Fruit fly (Drosophila melanogaster) whole organism, adult: ENCODE results near the gene dimm.
A peak's percentile ranks its signal among the peaks of the same experiment; 100 is the strongest.

Experiments used
- CG11617 ChIP-seq: fragments of 200-800 bp; sonication (Bioruptor generic); optimal IDR thresholded peaks from 2 replicates; lab custom pipeline; 2017; ENCODE audit warnings: mild to moderate bottlenecking, missing biosample characterization, missing genetic modification reagents, missing genetic modification characterization
- CG12768 ChIP-seq: fragments of 200-800 bp; sonication (Bioruptor generic); optimal IDR thresholded peaks from 2 replicates; lab custom pipeline; 2017; ENCODE audit warnings: missing biosample characterization, missing genetic modification characterization, mild to moderate bottlenecking, moderate library complexity, missing genetic modification reagents
- CG14711 ChIP-seq: fragments of 200-800 bp; sonication (Bioruptor generic); optimal IDR thresholded peaks from 2 replicates; lab custom pipeline; 2018; ENCODE audit warnings: missing biosample characterization, mild to moderate bottlenecking, missing genetic modification characterization, moderate library complexity
- CG1620 ChIP-seq: fragments of 200-800 bp; sonication (Bioruptor generic); optimal IDR thresholded peaks from 2 replicates; lab custom pipeline; 2016; ENCODE audit warnings: missing biosample characterization, missing genetic modification characterization
- CG33017 ChIP-seq: fragments of 200-800 bp; sonication (Bioruptor generic); optimal IDR thresholded peaks from 2 replicates; lab custom pipeline; 2018; ENCODE audit warnings: missing biosample characterization, mild to moderate bottlenecking, missing genetic modification characterization, moderate library complexity
- CG5204 ChIP-seq: fragments of 200-800 bp; sonication (Bioruptor generic); optimal IDR thresholded peaks from 2 replicates; lab custom pipeline; 2016; ENCODE audit warnings: missing biosample characterization, missing genetic modification characterization
- CG7045 ChIP-seq: fragments of 200-800 bp; sonication (Bioruptor generic); optimal IDR thresholded peaks from 2 replicates; lab custom pipeline; 2017; ENCODE audit warnings: missing biosample characterization, mild to moderate bottlenecking, missing genetic modification characterization
- CG7101 ChIP-seq: fragments of 200-800 bp; sonication (Bioruptor generic); optimal IDR thresholded peaks from 2 replicates; lab custom pipeline; 2018; ENCODE audit warnings: missing biosample characterization, mild to moderate bottlenecking, missing genetic modification characterization, moderate library complexity
- Clk ChIP-seq: fragments of 200-800 bp; sonication (Bioruptor generic); optimal IDR thresholded peaks from 2 replicates; lab custom pipeline; 2017; ENCODE audit warnings: missing biosample characterization, missing genetic modification characterization
- Crg-1 ChIP-seq: fragments of 200-800 bp; sonication (Bioruptor generic); optimal IDR thresholded peaks from 2 replicates; lab custom pipeline; 2016; ENCODE audit warnings: missing biosample characterization, missing genetic modification characterization
- Hr96 ChIP-seq: fragments of 200-800 bp; sonication (Bioruptor generic); optimal IDR thresholded peaks from 2 replicates; lab custom pipeline; 2016; ENCODE audit warnings: missing biosample characterization, missing genetic modification characterization
- Mnt ChIP-seq: fragments of 200-800 bp; sonication (Bioruptor generic); optimal IDR thresholded peaks from 2 replicates; lab custom pipeline; 2016; ENCODE audit warnings: missing biosample characterization, mild to moderate bottlenecking, missing genetic modification characterization
- cic ChIP-seq: fragments of 200-800 bp; sonication (Bioruptor generic); optimal IDR thresholded peaks from 2 replicates; lab custom pipeline; 2017; ENCODE audit warnings: missing biosample characterization, mild to moderate bottlenecking, missing genetic modification characterization, moderate library complexity
- cnc ChIP-seq, 2 experiments: fragments of >200 bp; optimal IDR thresholded peaks; 2 replicates each; lab custom pipeline; 2017
- kay ChIP-seq: fragments of 200-800 bp; sonication (Bioruptor generic); peaks from one replicate; lab custom pipeline; 2016; ENCODE audit warnings: missing biosample characterization, missing genetic modification characterization, borderline replicate concordance
- ovo ChIP-seq: fragments of 200-800 bp; sonication (Bioruptor generic); optimal IDR thresholded peaks from 2 replicates; lab custom pipeline; 2016; ENCODE audit warnings: missing biosample characterization, missing genetic modification characterization
- pad ChIP-seq: fragments of 200-800 bp; sonication (Bioruptor generic); optimal IDR thresholded peaks from 3 replicates; lab custom pipeline; 2017; ENCODE audit warnings: missing biosample characterization, missing genetic modification characterization, mild to moderate bottlenecking, moderate library complexity, missing genetic modification reagents
- tj ChIP-seq: fragments of 200-800 bp; sonication (Bioruptor generic); optimal IDR thresholded peaks from 3 replicates; lab custom pipeline; 2017; ENCODE audit warnings: missing biosample characterization, mild to moderate bottlenecking, missing genetic modification characterization, moderate library complexity
- toe ChIP-seq: fragments of 200-800 bp; sonication (Bioruptor generic); optimal IDR thresholded peaks from 2 replicates; lab custom pipeline; 2016; ENCODE audit warnings: missing biosample characterization, missing genetic modification characterization

dimm gene

DNA sequence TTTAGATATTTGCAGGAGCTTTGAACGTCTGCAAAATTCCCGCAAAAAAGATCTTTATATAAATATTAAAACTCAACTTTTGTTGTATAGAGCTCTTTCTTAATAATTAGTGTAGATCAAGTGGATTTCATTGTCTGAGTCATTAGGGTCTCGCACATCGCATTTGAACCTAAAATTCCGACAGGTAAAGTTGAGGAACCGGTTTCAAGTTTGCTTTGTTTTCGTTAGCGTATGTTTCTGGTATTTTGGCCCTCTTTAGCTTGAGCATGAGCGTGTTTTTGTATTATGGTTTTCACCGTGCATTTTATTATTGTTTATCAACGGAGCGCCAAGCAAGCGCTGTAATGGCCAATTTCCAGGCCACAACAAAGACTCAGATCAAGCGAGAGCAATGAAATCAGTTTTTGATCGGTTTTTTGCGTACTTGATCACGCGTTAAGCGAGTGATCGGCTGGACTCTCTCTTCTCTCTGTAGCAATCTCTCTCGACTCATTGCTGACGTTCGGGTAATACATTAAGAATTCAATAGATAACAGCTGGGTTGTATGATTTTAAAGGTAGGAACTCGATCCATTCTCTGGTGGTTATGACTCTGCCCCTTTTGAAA is 18.6 kb upstream of the dimm start:
- TF ChIP-seq Clk (GFP tag; lab: Kevin White, UChicago) (no peak), cic (GFP tag; lab: Kevin White, UChicago) (peak; percentile 49), CG12768 (GFP tag; lab: Kevin White, UChicago) (peak; percentile 27), tj (GFP tag; lab: Kevin White, UChicago) (peak; percentile 12)

DNA sequence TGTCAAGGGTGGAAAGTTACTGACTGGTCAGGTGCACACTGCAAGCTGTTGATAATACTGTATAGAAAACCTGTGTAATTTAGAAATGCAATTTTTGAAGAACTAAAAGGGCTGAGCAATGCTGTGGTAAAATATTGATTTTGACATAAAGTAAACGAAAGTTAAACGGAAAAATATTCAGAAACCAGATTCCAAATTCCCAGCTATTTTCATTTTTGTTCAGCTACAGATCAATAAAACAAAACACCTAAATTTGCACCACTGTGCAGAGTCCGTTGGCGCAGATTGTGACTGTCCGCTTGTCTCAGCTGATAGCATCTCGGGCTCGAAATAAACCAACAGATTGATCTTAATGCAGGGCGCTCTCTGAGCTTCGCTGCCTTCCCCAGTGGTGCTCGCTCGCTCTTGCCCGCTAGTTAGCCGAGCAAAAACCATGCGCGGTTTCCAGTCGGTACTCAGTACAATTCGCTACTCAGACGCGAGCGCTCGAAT is 17.6 kb upstream of the dimm start, which contains the start of gene CG46314:
TSS of gene CG46314 (plus strand) at position 452 of the 492 bp plus-strand sequence.
- TF ChIP-seq pad (GFP tag; lab: Kevin White, UChicago): peak; percentile 21
- TF ChIP-seq CG5204 (GFP tag; lab: Kevin White, UChicago): no peak
- TF ChIP-seq Hr96 (GFP tag; lab: Kevin White, UChicago): peak; percentile 32
- TF ChIP-seq cic (GFP tag; lab: Kevin White, UChicago): no peak
- TF ChIP-seq CG14711: no peak
- TF ChIP-seq cnc (optimal IDR thresholded peaks at IDR 0.05; lab: Kevin White, UChicago): no peak
- TF ChIP-seq Mnt (GFP tag; lab: Kevin White, UChicago): no peak
- peak; percentile 20 for TF ChIP-seq ovo (GFP tag; lab: Kevin White, UChicago)
- peak; percentile 61 for TF ChIP-seq CG12768 (GFP tag; lab: Kevin White, UChicago)

DNA sequence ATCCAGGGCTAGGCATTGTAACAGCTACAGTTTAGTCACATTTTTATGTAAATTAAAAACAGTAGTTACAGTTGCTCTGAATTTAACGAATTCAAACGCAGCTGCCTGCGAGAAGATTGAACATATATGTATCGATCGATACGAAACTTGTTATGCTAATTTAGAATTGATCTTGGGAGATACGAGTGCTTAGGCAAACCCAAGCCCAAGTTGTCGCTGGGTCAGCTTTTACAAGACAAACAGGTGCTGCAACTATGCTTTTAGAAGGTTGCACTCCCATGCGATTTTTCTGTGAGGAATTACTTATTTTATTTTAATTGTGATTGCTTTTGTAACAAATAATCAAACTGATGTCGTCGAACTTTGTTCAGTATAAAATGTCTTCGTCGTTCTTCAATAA is 14.8 kb upstream of the dimm start:
- TF ChIP-seq CG33017 (tag; lab: Kevin White, UChicago): no peak
- no peak for TF ChIP-seq CG5204 (GFP tag; lab: Kevin White, UChicago)
- no peak for TF ChIP-seq toe (GFP tag; lab: Kevin White, UChicago)
- TF ChIP-seq CG1620 (GFP tag; lab: Kevin White, UChicago): no peak
- TF ChIP-seq CG7045 (GFP tag; lab: Kevin White, UChicago): no peak
- no peak for TF ChIP-seq ovo (GFP tag; lab: Kevin White, UChicago)
- TF ChIP-seq kay (GFP tag; lab: Kevin White, UChicago): peak; percentile 84

DNA sequence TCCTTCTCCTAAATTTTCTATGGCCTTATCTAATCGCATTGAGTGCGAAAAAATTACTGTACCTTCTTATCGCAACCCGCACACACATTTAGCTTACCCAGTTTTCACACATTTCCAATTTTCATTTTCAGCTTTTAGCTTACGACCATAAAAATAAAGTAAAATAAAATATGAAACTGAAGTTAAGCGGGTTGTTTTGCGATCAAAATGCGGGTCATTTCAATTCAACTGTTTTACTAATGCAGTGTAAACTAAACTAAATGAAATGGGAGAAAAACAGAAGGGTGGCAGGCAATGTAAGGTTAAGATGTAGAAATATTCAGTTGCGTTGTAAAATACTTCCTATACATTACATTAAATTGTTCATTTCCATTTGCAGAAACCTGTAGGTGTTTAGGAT is 9.4 kb upstream of the dimm start:
- peak; percentile 59 for TF ChIP-seq kay (GFP tag; lab: Kevin White, UChicago)
- TF ChIP-seq toe (GFP tag; lab: Kevin White, UChicago): no peak

DNA sequence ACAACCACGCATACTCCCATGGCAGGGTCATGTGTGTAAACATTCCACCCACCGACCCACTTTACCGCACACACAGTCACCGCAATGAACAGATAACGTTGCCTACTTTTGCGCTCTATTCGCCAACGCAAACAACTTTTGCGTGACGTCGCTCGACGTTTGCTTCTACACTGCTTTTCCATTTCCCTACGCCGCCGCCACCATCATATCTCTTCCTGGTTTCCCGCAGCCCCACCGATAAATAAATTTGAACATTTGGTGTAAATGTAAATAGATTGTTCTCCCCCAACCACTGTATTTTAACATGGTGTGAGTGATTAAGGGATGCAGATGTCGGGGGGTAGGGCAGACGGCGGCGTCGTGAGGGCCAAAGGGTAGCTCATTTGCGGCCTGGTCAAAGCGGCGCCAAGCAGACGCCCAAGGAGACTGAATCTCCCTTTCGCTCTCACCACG is 7.1 kb upstream of the dimm start:
- no peak for TF ChIP-seq tj (GFP tag; lab: Kevin White, UChicago)

DNA sequence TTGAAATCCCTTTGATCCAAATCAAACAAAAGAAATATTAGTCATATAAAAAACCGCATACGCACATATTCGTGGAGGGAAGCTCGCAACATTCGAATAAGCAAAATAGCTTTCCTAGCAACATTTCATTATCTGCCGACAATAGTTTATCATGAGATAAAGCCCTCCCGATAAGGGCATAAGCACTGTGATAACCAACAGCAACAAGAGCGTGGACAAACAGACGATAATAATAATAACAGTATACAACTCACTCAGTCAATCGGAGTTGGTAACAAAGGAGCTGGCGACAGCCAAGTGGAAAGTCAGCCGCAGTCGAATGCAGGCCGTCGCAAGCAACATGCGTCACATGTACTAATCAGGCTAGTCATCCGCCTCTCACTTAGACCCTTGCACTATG is 2.2 kb upstream of the dimm start:
- TF ChIP-seq CG1620 (GFP tag; lab: Kevin White, UChicago): no peak
- TF ChIP-seq kay (GFP tag; lab: Kevin White, UChicago): peak; percentile 26
- no peak for TF ChIP-seq CG33017 (tag; lab: Kevin White, UChicago)

DNA sequence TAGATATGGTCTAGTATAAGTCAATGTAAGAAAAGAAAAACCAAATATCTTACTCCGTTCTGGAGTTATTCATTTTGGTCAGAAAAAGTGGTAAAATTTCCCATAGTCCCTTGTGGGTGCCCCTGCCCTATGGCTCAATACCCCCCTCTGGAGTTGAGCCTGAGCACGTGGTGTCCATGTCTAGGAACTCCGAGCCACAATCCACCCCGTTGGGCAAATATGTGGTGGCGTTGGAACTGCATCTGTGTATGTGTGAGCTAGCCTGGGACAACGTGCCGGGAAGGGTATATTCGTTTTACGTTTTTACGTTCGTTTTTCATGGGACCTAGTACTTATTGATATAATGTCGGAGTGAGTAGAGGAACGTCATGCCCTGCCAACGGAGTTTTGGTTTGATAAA is 733 bp upstream of the dimm start:
- TF ChIP-seq CG7045 (GFP tag; lab: Kevin White, UChicago) (no peak), Clk (GFP tag; lab: Kevin White, UChicago) (no peak), toe (GFP tag; lab: Kevin White, UChicago) (no peak)

DNA sequence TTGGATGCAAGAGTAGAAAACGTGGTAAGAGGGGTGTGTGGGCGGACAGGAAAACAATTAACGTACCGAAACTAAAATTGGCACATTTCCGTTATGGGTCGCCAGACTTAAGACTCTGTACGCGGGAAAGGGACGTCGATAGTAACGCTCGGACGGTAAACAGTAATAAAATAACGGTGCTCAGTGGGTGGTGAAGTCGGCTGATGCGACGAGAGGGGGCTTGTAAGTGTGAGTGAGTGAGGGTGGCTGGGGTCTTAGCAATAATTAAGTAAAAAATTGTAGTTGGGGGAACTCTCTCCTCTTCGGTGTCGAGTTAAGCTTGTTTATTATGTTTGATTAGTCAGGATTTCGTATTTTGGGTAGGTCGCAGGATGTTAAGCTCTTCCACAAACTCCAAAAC is 10.2 kb downstream of the dimm start:
- TF ChIP-seq CG5204 (GFP tag; lab: Kevin White, UChicago) (no peak), ovo (GFP tag; lab: Kevin White, UChicago) (no peak), CG14711 (no peak), pad (GFP tag; lab: Kevin White, UChicago) (no peak), Clk (GFP tag; lab: Kevin White, UChicago) (no peak), CG33017 (tag; lab: Kevin White, UChicago) (no peak), CG11617 (no peak), Hr96 (GFP tag; lab: Kevin White, UChicago) (no peak), cic (GFP tag; lab: Kevin White, UChicago) (no peak), toe (GFP tag; lab: Kevin White, UChicago) (no peak), Crg-1 (GFP tag; lab: Kevin White, UChicago) (no peak), CG7101 (tag; lab: Kevin White, UChicago) (no peak), CG7045 (GFP tag; lab: Kevin White, UChicago) (no peak), Mnt (GFP tag; lab: Kevin White, UChicago) (no peak), kay (GFP tag; lab: Kevin White, UChicago) (no peak)
